Fruit fly (Drosophila melanogaster) whole organism, embryonic: ENCODE measurements around the gene mRpS2.

ENCODE experiments used
- Atf6 ChIP-seq: fragments of 200-800 bp; sonication (Bioruptor generic); IDR thresholded peaks from 2 replicates; pipeline ENCODE4 v1.3.6; 2022; ENCODE audit warnings: missing biosample characterization, missing genetic modification characterization
- B-H2 ChIP-seq: fragments of 200-800 bp; sonication (Bioruptor generic); optimal IDR thresholded peaks from 2 replicates; lab custom pipeline; 2018; ENCODE audit warnings: missing biosample characterization, mild to moderate bottlenecking, missing genetic modification characterization
- Bgb ChIP-seq: fragments of 200-800 bp; sonication (Bioruptor generic); IDR thresholded peaks from 2 replicates; pipeline ENCODE4 v1.3.6; 2022; ENCODE audit warnings: missing biosample characterization, missing genetic modification characterization; ENCODE audit not compliant: partially characterized antibody
- CG1024 ChIP-seq: fragments of 200-800 bp; sonication (Bioruptor generic); IDR thresholded peaks from 2 replicates; pipeline ENCODE4 v1.3.6; 2022; ENCODE audit warnings: missing biosample characterization, missing genetic modification characterization
- CG10543 ChIP-seq: fragments of 200-800 bp; sonication (Bioruptor generic); optimal IDR thresholded peaks from 3 replicates; lab custom pipeline; 2017; ENCODE audit warnings: missing biosample characterization, mild to moderate bottlenecking, missing genetic modification characterization, moderate library complexity
- CG11398 ChIP-seq: fragments of 200-800 bp; sonication (Bioruptor generic); optimal IDR thresholded peaks from 2 replicates; lab custom pipeline; 2016; ENCODE audit warnings: missing biosample characterization, missing genetic modification characterization
- CG11696 ChIP-seq: fragments of 200-800 bp; sonication (Bioruptor generic); IDR thresholded peaks from 2 replicates; pipeline ENCODE4 v1.3.6; 2022; ENCODE audit warnings: missing biosample characterization, missing genetic modification characterization
- CG11723 ChIP-seq: fragments of 200-800 bp; sonication (Bioruptor generic); optimal IDR thresholded peaks from 2 replicates; lab custom pipeline; 2017; ENCODE audit warnings: missing biosample characterization, mild to moderate bottlenecking, missing genetic modification characterization
- CG13624 ChIP-seq: fragments of 200-800 bp; sonication (Bioruptor generic); optimal IDR thresholded peaks from 2 replicates; lab custom pipeline; 2016; ENCODE audit warnings: missing biosample characterization, missing genetic modification characterization
- CG14014 ChIP-seq: fragments of 200-800 bp; sonication (Bioruptor generic); IDR thresholded peaks from 2 replicates; pipeline ENCODE4 v1.3.6; 2022; ENCODE audit warnings: missing biosample characterization, missing genetic modification characterization
- CG14050 ChIP-seq: fragments of 200-800 bp; sonication (Bioruptor generic); IDR thresholded peaks from 3 replicates; pipeline ENCODE4 v1.3.6; 2022; ENCODE audit warnings: missing biosample characterization, missing genetic modification characterization
- CG15011 ChIP-seq: fragments of 200-800 bp; sonication (Bioruptor generic); optimal IDR thresholded peaks from 3 replicates; lab custom pipeline; 2018; ENCODE audit warnings: missing biosample characterization, mild to moderate bottlenecking, missing genetic modification characterization
- CG16813 ChIP-seq: fragments of 200-800 bp; sonication (Bioruptor generic); IDR thresholded peaks from 3 replicates; pipeline ENCODE4 v1.3.6; 2022; ENCODE audit warnings: missing biosample characterization, missing genetic modification characterization; ENCODE audit not compliant: partially characterized antibody
- CG17568 ChIP-seq: fragments of 200-800 bp; sonication (Bioruptor generic); optimal IDR thresholded peaks from 2 replicates; lab custom pipeline; 2018; ENCODE audit warnings: missing biosample characterization, mild to moderate bottlenecking, missing genetic modification characterization, moderate library complexity
- CG2120 ChIP-seq: fragments of 200-800 bp; sonication (Bioruptor generic); optimal IDR thresholded peaks from 3 replicates; lab custom pipeline; 2016; ENCODE audit warnings: missing biosample characterization, missing genetic modification characterization
- CG2875 ChIP-seq: fragments of 200-800 bp; sonication (Bioruptor generic); optimal IDR thresholded peaks from 2 replicates; lab custom pipeline; 2017; ENCODE audit warnings: missing biosample characterization, mild to moderate bottlenecking, missing genetic modification characterization, missing genetic modification reagents
- CG32772 ChIP-seq: fragments of 200-800 bp; sonication (Bioruptor generic); IDR thresholded peaks from 2 replicates; pipeline ENCODE4 v1.3.6; 2022; ENCODE audit warnings: missing biosample characterization, missing genetic modification characterization
- CG3281 ChIP-seq: fragments of 200-800 bp; sonication (Bioruptor generic); optimal IDR thresholded peaks from 3 replicates; lab custom pipeline; 2017; ENCODE audit warnings: missing biosample characterization, mild to moderate bottlenecking, missing genetic modification characterization
- CG34376 ChIP-seq: fragments of 200-800 bp; sonication (Bioruptor generic); optimal IDR thresholded peaks from 2 replicates; lab custom pipeline; 2018; ENCODE audit warnings: missing biosample characterization, mild to moderate bottlenecking, missing genetic modification characterization
- CG4617 ChIP-seq: fragments of 200-800 bp; sonication (Bioruptor generic); optimal IDR thresholded peaks from 3 replicates; lab custom pipeline; 2016; ENCODE audit warnings: missing biosample characterization, missing genetic modification characterization, borderline replicate concordance
- CG4854 ChIP-seq: fragments of 200-800 bp; sonication (Bioruptor generic); optimal IDR thresholded peaks from 2 replicates; lab custom pipeline; 2016; ENCODE audit warnings: missing biosample characterization, missing genetic modification characterization, inconsistent platforms
- CG5180 ChIP-seq: fragments of 200-800 bp; sonication (Bioruptor generic); optimal IDR thresholded peaks from 3 replicates; lab custom pipeline; 2017; ENCODE audit warnings: missing biosample characterization, missing genetic modification characterization, mild to moderate bottlenecking, moderate library complexity, missing genetic modification reagents
- CG6175 ChIP-seq: fragments of 200-800 bp; sonication (Bioruptor generic); IDR thresholded peaks from 3 replicates; pipeline ENCODE4 v1.3.6; 2022; ENCODE audit warnings: missing biosample characterization, missing genetic modification characterization
- CG8924 ChIP-seq: fragments of 200-800 bp; optimal IDR thresholded peaks from 3 replicates; lab custom pipeline; 2019; ENCODE audit warnings: missing biosample characterization, mild to moderate bottlenecking, missing genetic modification characterization, moderate library complexity
- CG9876 ChIP-seq: fragments of 200-800 bp; sonication (Bioruptor generic); optimal IDR thresholded peaks from 2 replicates; lab custom pipeline; 2016; ENCODE audit warnings: missing biosample characterization, missing genetic modification characterization
- Chrac-16 ChIP-seq: fragments of 200-800 bp; sonication (Bioruptor generic); optimal IDR thresholded peaks from 3 replicates; lab custom pipeline; 2016; ENCODE audit warnings: missing biosample characterization, missing genetic modification characterization
- D19A ChIP-seq: fragments of 200-800 bp; optimal IDR thresholded peaks from 3 replicates; lab custom pipeline; 2019; ENCODE audit warnings: missing biosample characterization, mild to moderate bottlenecking, missing genetic modification characterization, moderate library complexity
- D19B ChIP-seq: fragments of 200-800 bp; sonication (Bioruptor generic); optimal IDR thresholded peaks from 2 replicates; lab custom pipeline; 2017; ENCODE audit warnings: missing biosample characterization, mild to moderate bottlenecking, missing genetic modification characterization
- Dfd ChIP-seq, 2 experiments: fragments of >200 bp; optimal IDR thresholded peaks; 2 replicates each; lab custom pipeline; 2017; ENCODE audit warnings: missing biosample characterization in 2 of 2, missing genetic modification characterization in 2 of 2
- E2f1 ChIP-seq: fragments of 200-800 bp; sonication (Bioruptor generic); IDR thresholded peaks from 2 replicates; pipeline ENCODE4 v1.3.6; 2022; ENCODE audit warnings: missing biosample characterization, missing genetic modification characterization
- H2.0 ChIP-seq: fragments of 200-800 bp; sonication (Bioruptor generic); IDR thresholded peaks from 2 replicates; pipeline ENCODE4 v1.3.6; 2022; ENCODE audit warnings: missing biosample characterization, missing genetic modification characterization
- HHEX ChIP-seq: fragments of 200-800 bp; sonication (Bioruptor generic); optimal IDR thresholded peaks from 3 replicates; lab custom pipeline; 2017; ENCODE audit warnings: missing biosample characterization, mild to moderate bottlenecking, missing genetic modification characterization, missing genetic modification reagents
- Hmx ChIP-seq: fragments of 200-800 bp; sonication (Bioruptor generic); optimal IDR thresholded peaks from 2 replicates; lab custom pipeline; 2016; ENCODE audit warnings: missing biosample characterization, missing genetic modification characterization
- NC2α ChIP-seq: fragments of 200-800 bp; sonication (Bioruptor generic); optimal IDR thresholded peaks from 2 replicates; lab custom pipeline; 2016; ENCODE audit warnings: missing biosample characterization, missing genetic modification characterization
- Ravus ChIP-seq: fragments of 200-800 bp; sonication (Bioruptor generic); IDR thresholded peaks from 2 replicates; pipeline ENCODE4 v1.3.6; 2022; ENCODE audit warnings: missing biosample characterization, missing genetic modification characterization
- Vsx1 ChIP-seq: fragments of 200-800 bp; sonication (Bioruptor generic); optimal IDR thresholded peaks from 2 replicates; lab custom pipeline; 2017; ENCODE audit warnings: missing biosample characterization, mild to moderate bottlenecking, missing genetic modification characterization, missing genetic modification reagents
- ato ChIP-seq: fragments of 200-800 bp; sonication (Bioruptor generic); IDR thresholded peaks from 2 replicates; pipeline ENCODE4 v1.3.6; 2022; ENCODE audit warnings: missing biosample characterization, missing genetic modification characterization; ENCODE audit not compliant: partially characterized antibody
- bcd ChIP-seq: fragments of 200-800 bp; sonication (Bioruptor generic); optimal IDR thresholded peaks from 2 replicates; lab custom pipeline; 2017; ENCODE audit warnings: missing biosample characterization, mild to moderate bottlenecking, missing genetic modification characterization
- bsh ChIP-seq, 2 experiments: fragments of 200-800 bp; sonication (Bioruptor generic); optimal IDR thresholded peaks; 2 replicates each; lab custom pipeline; 2017 to 2018; ENCODE audit warnings: mild to moderate bottlenecking in 2 of 2, missing biosample characterization in 2 of 2, missing genetic modification characterization in 2 of 2, moderate library complexity in 1 of 2
- chinmo ChIP-seq: fragments of 200-800 bp; sonication (Bioruptor generic); IDR thresholded peaks from 4 replicates; pipeline ENCODE4 v1.3.6; 2022; ENCODE audit warnings: missing biosample characterization, missing genetic modification characterization; ENCODE audit not compliant: partially characterized antibody
- dimm ChIP-seq: fragments of 200-800 bp; sonication (Bioruptor generic); IDR thresholded peaks from 2 replicates; pipeline ENCODE4 v1.3.6; 2022; ENCODE audit warnings: missing biosample characterization, missing genetic modification characterization
- fd64A ChIP-seq: fragments of 200-800 bp; sonication (Bioruptor generic); optimal IDR thresholded peaks from 3 replicates; lab custom pipeline; 2018; ENCODE audit warnings: missing biosample characterization, mild to moderate bottlenecking, missing genetic modification characterization
- fd96Cb ChIP-seq: fragments of 200-800 bp; sonication (Bioruptor generic); optimal IDR thresholded peaks from 2 replicates; lab custom pipeline; 2018; ENCODE audit warnings: missing biosample characterization, mild to moderate bottlenecking, missing genetic modification characterization, moderate library complexity
- gcm2 ChIP-seq: fragments of 200-800 bp; sonication (Bioruptor generic); optimal IDR thresholded peaks from 2 replicates; lab custom pipeline; 2016; ENCODE audit warnings: missing biosample characterization, missing genetic modification characterization
- gt ChIP-seq: fragments of 200-800 bp; sonication (Bioruptor generic); IDR thresholded peaks from 2 replicates; pipeline ENCODE4 v1.3.6; 2022; ENCODE audit warnings: missing biosample characterization, missing genetic modification characterization
- h ChIP-seq: fragments of >200 bp; optimal IDR thresholded peaks from 2 replicates; lab custom pipeline; 2017
- ind ChIP-seq: fragments of 200-800 bp; sonication (Bioruptor generic); optimal IDR thresholded peaks from 3 replicates; lab custom pipeline; 2016; ENCODE audit warnings: missing biosample characterization, missing genetic modification characterization
- kah ChIP-seq: fragments of 200-800 bp; sonication (Bioruptor generic); optimal IDR thresholded peaks from 2 replicates; lab custom pipeline; 2018; ENCODE audit warnings: missing biosample characterization, mild to moderate bottlenecking, missing genetic modification characterization
- mld ChIP-seq: fragments of 200-800 bp; sonication (Bioruptor generic); IDR thresholded peaks from 3 replicates; pipeline ENCODE4 v1.3.6; 2022; ENCODE audit warnings: missing biosample characterization, missing genetic modification characterization; ENCODE audit not compliant: partially characterized antibody
- vfl ChIP-seq: fragments of 200-800 bp; sonication (Bioruptor generic); optimal IDR thresholded peaks from 2 replicates; lab custom pipeline; 2016; ENCODE audit warnings: missing biosample characterization, missing genetic modification characterization
- zen2 ChIP-seq: fragments of 200-800 bp; sonication (Bioruptor generic); IDR thresholded peaks from 3 replicates; pipeline ENCODE4 v1.3.6; 2022; ENCODE audit warnings: missing biosample characterization, missing genetic modification characterization; ENCODE audit not compliant: partially characterized antibody

mRpS2 gene

dm6 chr2L:4850356-4850755, at the start of gene mRpS2, which contains the start of gene Mon1 (continued):
- TF ChIP-seq CG11398 (GFP tag; lab: Kevin White, UChicago) (peak; percentile 39), ato (GFP tag; lab: Robert Waterston, UW) (no peak), D19B (GFP tag; lab: Kevin White, UChicago) (peak; percentile 87), CG17568 (peak; percentile 90), gt (GFP tag; lab: Robert Waterston, UW) (peak; percentile 82), CG14014 (GFP tag; lab: Robert Waterston, UW) (peak; percentile 97), Atf6 (GFP tag; lab: Robert Waterston, UW) (peak; percentile 95), CG34376 (GFP tag; lab: Kevin White, UChicago) (peak; percentile 73), CG2120 (GFP tag; lab: Kevin White, UChicago) (peak; percentile 95), CG6175 (peak; percentile 93), E2f1 (GFP tag; lab: Robert Waterston, UW) (peak; percentile 98), CG10543 (GFP tag; lab: Kevin White, UChicago) (peak; percentile 72), h (lab: Kevin White, UChicago) (no peak), Chrac-16 (peak; percentile 94), bsh (GFP tag; optimal IDR thresholded peaks at IDR 0.05; lab: Kevin White, UChicago) (peak; percentile 67 to 95), CG5180 (GFP tag; lab: Kevin White, UChicago) (peak; percentile 74), CG13624 (GFP tag; lab: Kevin White, UChicago) (peak; percentile 80), H2.0 (peak; percentile 95), bcd (peak; percentile 94), CG11696 (GFP tag; lab: Robert Waterston, UW) (peak; percentile 93), ind (GFP tag; lab: Kevin White, UChicago) (peak; percentile 97), CG15011 (GFP tag; lab: Kevin White, UChicago) (no peak), fd96Cb (tag; lab: Kevin White, UChicago) (peak; percentile 94), D19A (tag; lab: Kevin White, UChicago) (peak; percentile 86), Hmx (GFP tag; lab: Kevin White, UChicago) (peak; percentile 24), zen2 (no peak), CG11723 (peak; percentile 84), Ravus (GFP tag; lab: Robert Waterston, UW) (peak; percentile 88), dimm (GFP tag; lab: Robert Waterston, UW) (peak; percentile 89), CG14050 (GFP tag; lab: Robert Waterston, UW) (peak; percentile 94), chinmo (GFP tag; lab: Robert Waterston, UW) (no peak), Dfd (GFP tag; optimal IDR thresholded peaks at IDR 0.05; lab: Kevin White, UChicago) (no peak), CG3281 (GFP tag; lab: Kevin White, UChicago) (peak; percentile 95), gcm2 (GFP tag; lab: Kevin White, UChicago) (peak; percentile 58), vfl (GFP tag; lab: Kevin White, UChicago) (peak; percentile 79), CG8924 (tag; lab: Kevin White, UChicago) (peak; percentile 96), Vsx1 (no peak), B-H2 (GFP tag; lab: Kevin White, UChicago) (peak; percentile 92), Bgb (GFP tag; lab: Robert Waterston, UW) (no peak), CG32772 (peak; percentile 95), HHEX (GFP tag; lab: Kevin White, UChicago) (peak; percentile 93), CG9876 (GFP tag; lab: Kevin White, UChicago) (peak; percentile 49), CG4854 (GFP tag; lab: Kevin White, UChicago) (peak; percentile 84), mld (GFP tag; lab: Robert Waterston, UW) (no peak), CG2875 (GFP tag; lab: Kevin White, UChicago) (peak; percentile 83), fd64A (peak; percentile 37), CG16813 (GFP tag; lab: Robert Waterston, UW) (no peak; the same call in 2 of the 3 replicates), CG4617 (GFP tag; lab: Kevin White, UChicago) (peak; percentile 93), NC2α (peak; percentile 6), CG1024 (GFP tag; lab: Robert Waterston, UW) (peak; percentile 91), kah (peak; percentile 70)
